Worm (Caenorhabditis elegans): ENCODE results near the gene K06B4.4.

ce11 chrV:15719570-15719969, 50.6 kb downstream of the K06B4.4 start, which contains the start of gene Y6E2A.7:
- TF ChIP-seq ceh-82 (tag; optimal IDR thresholded peaks at IDR 0.05) (no peak), ces-1 (GFP tag; optimal IDR thresholded peaks at IDR 0.05) (no peak), pha-4 (GFP tag; IDR thresholded peaks at IDR 0.05) (no peak), pha-4 (tag; optimal IDR thresholded peaks at IDR 0.05) (no peak), unc-130 (GFP tag; optimal IDR thresholded peaks at IDR 0.05) (no peak), nhr-102 (tag; optimal IDR thresholded peaks at IDR 0.05) (no peak), php-3 (GFP tag; IDR thresholded peaks at IDR 0.05) (no peak), ZK546.5 (tag; optimal IDR thresholded peaks at IDR 0.05) (no peak), aly-2 (tag; optimal IDR thresholded peaks at IDR 0.05) (no peak), skn-1 (tag; optimal IDR thresholded peaks at IDR 0.05) (no peak), mdl-1 (tag; optimal IDR thresholded peaks at IDR 0.05) (no peak), nhr-77 (tag; optimal IDR thresholded peaks at IDR 0.05) (no peak)
